Worm (Caenorhabditis elegans): ENCODE measurements around the gene M04D8.7.

DNA sequence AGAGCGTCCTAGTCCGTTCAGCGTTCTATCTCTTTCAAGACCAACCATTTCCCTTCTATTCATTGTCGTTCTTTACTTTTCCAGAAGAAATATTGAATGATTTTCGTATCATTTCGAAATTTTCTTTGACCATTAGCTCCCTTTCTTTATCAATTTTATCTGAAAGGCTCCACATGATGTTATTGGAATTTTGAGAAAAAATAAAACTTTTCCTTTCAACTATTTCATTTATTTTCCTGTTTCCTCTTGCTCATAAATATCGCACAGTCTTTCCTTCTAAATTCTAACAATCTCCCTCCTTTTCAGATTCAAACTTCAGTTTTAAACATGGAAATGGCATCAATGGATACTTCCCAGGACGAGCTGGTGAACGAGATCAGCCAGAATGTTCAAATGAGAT lies 20.3 kb downstream of the M04D8.7 start, which contains the start of gene T16G12.4:
- TF ChIP-seq ztf-22 (GFP tag; optimal IDR thresholded peaks at IDR 0.05) (no peak), nfya-1 (tag; optimal IDR thresholded peaks at IDR 0.05; ENCODE audit: borderline replicate concordance, insufficient read depth) (no peak), lin-40 (tag; optimal IDR thresholded peaks at IDR 0.05) (no peak), fkh-3 (tag; optimal IDR thresholded peaks at IDR 0.05) (no peak), rpc-1 (optimal IDR thresholded peaks at IDR 0.05) (no peak), rpc-1 (tag; optimal IDR thresholded peaks at IDR 0.05) (no peak), snpc-4 (GFP tag; optimal IDR thresholded peaks at IDR 0.05) (no peak), snpc-4 (tag; optimal IDR thresholded peaks at IDR 0.05) (no peak), unc-62 (GFP tag; optimal IDR thresholded peaks at IDR 0.05) (no peak), ama-1 (optimal IDR thresholded peaks at IDR 0.05) (no peak), ama-1 (GFP tag; optimal IDR thresholded peaks at IDR 0.05) (no peak), F49E8.2 (tag; optimal IDR thresholded peaks at IDR 0.05; ENCODE audit: insufficient read depth) (no peak), Y79H2A.3 (GFP tag; conservative IDR thresholded peaks at IDR 0.05) (no peak), dpff-1 (tag; optimal IDR thresholded peaks at IDR 0.05) (no peak), Y53F4B.3 (GFP tag; IDR thresholded peaks at IDR 0.05) (no peak), somi-1 (GFP tag; optimal IDR thresholded peaks at IDR 0.05) (no peak), F33H1.4 (GFP tag; IDR thresholded peaks at IDR 0.05) (no peak)
